Worm (Caenorhabditis elegans) whole organism, L2 larva: ENCODE measurements around the gene Y102A11A.2.
A peak's percentile ranks its signal among the peaks of the same experiment; 100 is the strongest.

ENCODE experiments used
- alr-1 ChIP-seq: fragments of 150-350 bp; optimal IDR thresholded peaks from 2 replicates; lab custom pipeline; 2014; ENCODE audit warnings: missing biosample characterization, missing genetic modification characterization
- aly-2 ChIP-seq: fragments of 150-350 bp; optimal IDR thresholded peaks from 2 replicates; lab custom pipeline; 2014; ENCODE audit warnings: missing biosample characterization, missing genetic modification characterization
- ama-1 ChIP-seq: fragments of 150-350 bp; optimal IDR thresholded peaks from 2 replicates; lab custom pipeline; 2018; ENCODE audit warnings: inconsistent platforms
- blmp-1 ChIP-seq: sonication (generic microtip); optimal IDR thresholded peaks from 2 replicates; lab custom pipeline; 2017; ENCODE audit warnings: missing genetic modification characterization, mild to moderate bottlenecking, missing compliant biosample characterization, antibody characterized with exemption, moderate library complexity; ENCODE audit not compliant: insufficient read depth
- ceh-16 ChIP-seq: fragments of 150-350 bp; optimal IDR thresholded peaks from 2 replicates; lab custom pipeline; 2014; ENCODE audit warnings: missing biosample characterization, missing genetic modification characterization
- dmd-4 ChIP-seq: sonication (generic microtip); optimal IDR thresholded peaks from 2 replicates; lab custom pipeline; 2017; ENCODE audit warnings: missing biosample characterization, missing genetic modification characterization
- egl-27 ChIP-seq: sonication (generic microtip); optimal IDR thresholded peaks from 3 replicates; lab custom pipeline; 2017; ENCODE audit warnings: missing biosample characterization, missing genetic modification reagents, missing genetic modification characterization
- elt-3 ChIP-seq: sonication (generic microtip); optimal IDR thresholded peaks from 2 replicates; lab custom pipeline; 2017; ENCODE audit warnings: missing biosample characterization, missing genetic modification characterization
- fos-1 ChIP-seq: fragments of 150-350 bp; optimal IDR thresholded peaks from 2 replicates; lab custom pipeline; 2014; ENCODE audit warnings: missing biosample characterization, missing genetic modification characterization
- gmeb-1 ChIP-seq: fragments of 150-350 bp; optimal IDR thresholded peaks from 2 replicates; lab custom pipeline; 2014; ENCODE audit warnings: missing biosample characterization, missing genetic modification characterization
- lin-11 ChIP-seq: fragments of 150-350 bp; sonication (generic microtip); optimal IDR thresholded peaks from 2 replicates; lab custom pipeline; 2014; ENCODE audit warnings: missing biosample characterization, missing genetic modification characterization, inconsistent platforms, mixed read lengths
- lin-13 ChIP-seq: fragments of 150-350 bp; optimal IDR thresholded peaks from 2 replicates; lab custom pipeline; 2014; ENCODE audit warnings: missing biosample characterization, missing genetic modification reagents, missing genetic modification characterization
- mab-5 ChIP-seq: fragments of 150-350 bp; optimal IDR thresholded peaks from 2 replicates; lab custom pipeline; 2014; ENCODE audit warnings: missing biosample characterization, missing genetic modification characterization
- mbf-1 ChIP-seq: sonication (generic microtip); optimal IDR thresholded peaks from 2 replicates; lab custom pipeline; 2017; ENCODE audit warnings: missing biosample characterization, missing genetic modification characterization
- nhr-11 ChIP-seq: fragments of 150-350 bp; optimal IDR thresholded peaks from 2 replicates; lab custom pipeline; 2014; ENCODE audit warnings: missing biosample characterization, missing genetic modification characterization
- nhr-129 ChIP-seq: fragments of 150-350 bp; optimal IDR thresholded peaks from 2 replicates; lab custom pipeline; 2014; ENCODE audit warnings: missing biosample characterization, missing genetic modification characterization
- nhr-21 ChIP-seq: fragments of 150-350 bp; optimal IDR thresholded peaks from 2 replicates; lab custom pipeline; 2014; ENCODE audit warnings: missing biosample characterization, missing genetic modification characterization
- nhr-237 ChIP-seq: fragments of 150-350 bp; optimal IDR thresholded peaks from 2 replicates; lab custom pipeline; 2014; ENCODE audit warnings: missing biosample characterization, missing genetic modification characterization
- nhr-25 ChIP-seq: fragments of 150-350 bp; sonication (generic microtip); optimal IDR thresholded peaks from 3 replicates; lab custom pipeline; 2014; ENCODE audit warnings: missing biosample characterization, missing genetic modification characterization
- nhr-6 ChIP-seq: fragments of 150-350 bp; optimal IDR thresholded peaks from 2 replicates; lab custom pipeline; 2014; ENCODE audit warnings: missing biosample characterization, missing genetic modification characterization
- nhr-77 ChIP-seq: fragments of 150-350 bp; optimal IDR thresholded peaks from 2 replicates; lab custom pipeline; 2014; ENCODE audit warnings: missing biosample characterization, missing genetic modification characterization
- sem-4 ChIP-seq: fragments of 150-350 bp; optimal IDR thresholded peaks from 2 replicates; lab custom pipeline; 2014; ENCODE audit warnings: missing biosample characterization, missing genetic modification reagents, missing genetic modification characterization
- sma-3 ChIP-seq: sonication (generic microtip); optimal IDR thresholded peaks from 2 replicates; lab custom pipeline; 2016; ENCODE audit warnings: missing genetic modification reagents, missing genetic modification characterization, missing compliant biosample characterization
- sma-9 ChIP-seq, 2 experiments: fragments of 150-350 bp in 1 of 2; sonication (generic microtip) in 1 of 2; optimal IDR thresholded peaks; 2 replicates each; lab custom pipeline; 2014 to 2016; ENCODE audit warnings: missing genetic modification characterization in 2 of 2, mild to moderate bottlenecking in 1 of 2, missing biosample characterization in 1 of 2, missing compliant biosample characterization in 1 of 2, missing genetic modification reagents in 1 of 2, moderate library complexity in 1 of 2
- snpc-4 ChIP-seq: fragments of 150-350 bp; optimal IDR thresholded peaks from 2 replicates; lab custom pipeline; 2014; ENCODE audit warnings: missing biosample characterization, missing genetic modification characterization
- unc-39 ChIP-seq: fragments of 150-350 bp; optimal IDR thresholded peaks from 2 replicates; lab custom pipeline; 2014; ENCODE audit warnings: missing biosample characterization, missing genetic modification characterization
- unc-62 ChIP-seq: fragments of 150-350 bp; optimal IDR thresholded peaks from 2 replicates; lab custom pipeline; 2014; ENCODE audit warnings: missing biosample characterization, missing genetic modification reagents, missing genetic modification characterization
- ztf-4 ChIP-seq: fragments of 150-350 bp; optimal IDR thresholded peaks from 2 replicates; lab custom pipeline; 2014; ENCODE audit warnings: missing biosample characterization, missing genetic modification characterization

The Y102A11A.2 gene

DNA sequence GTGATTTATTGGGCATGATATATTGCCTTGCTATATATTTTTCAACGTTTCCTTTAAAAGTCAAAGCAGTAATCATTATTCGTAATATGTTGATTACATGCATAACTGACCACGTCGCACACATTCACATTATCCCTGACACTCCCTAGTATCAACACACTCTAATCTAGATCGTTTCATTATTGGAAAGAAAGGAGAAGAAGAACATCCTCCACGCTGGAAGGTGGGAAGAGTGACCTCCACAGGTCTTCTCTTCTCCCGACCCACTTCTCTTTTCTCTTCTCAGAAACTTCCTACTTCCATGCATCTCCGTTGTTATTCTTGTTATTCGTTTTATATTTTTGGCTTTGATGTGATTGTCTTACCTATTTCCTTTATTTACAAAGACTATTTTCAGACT, 47.6 kb downstream of the Y102A11A.2 start, which contains the start of gene txdc-12.2:
TSS of gene txdc-12.2 (plus strand) at position 396 of the 400 bp plus-strand sequence.
- TF ChIP-seq blmp-1 (no peak), elt-3 (tag; lab: Kevin White, UChicago) (no peak), fos-1 (tag; lab: Kevin White, UChicago) (peak; percentile 1), nhr-6 (tag; lab: Kevin White, UChicago) (no peak)

DNA sequence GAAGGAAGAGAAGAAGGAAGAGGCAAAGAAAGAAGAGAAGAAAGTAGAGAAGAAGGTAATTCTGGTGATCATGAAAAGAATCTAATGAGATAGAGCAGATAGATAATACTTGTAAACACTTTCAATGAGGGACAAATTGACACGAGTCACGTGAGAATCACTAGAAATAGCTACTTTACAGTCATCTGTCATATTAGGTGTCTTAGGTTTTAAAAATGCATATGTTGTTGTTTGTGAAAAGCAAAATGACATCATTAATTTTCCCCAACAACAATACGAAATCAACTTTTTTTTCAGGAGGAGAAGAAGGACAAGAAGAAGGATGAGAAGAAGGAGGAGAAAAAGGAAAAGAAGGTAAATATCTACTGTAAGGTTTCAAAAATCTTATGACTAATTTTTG, 48.7 kb downstream of the Y102A11A.2 start:
- TF ChIP-seq ama-1: no peak
- TF ChIP-seq nhr-25 (tag; lab: Kevin White, UChicago): peak; percentile 27
- TF ChIP-seq nhr-129 (tag; lab: Kevin White, UChicago): peak; percentile 26
- peak; percentile 13 for TF ChIP-seq sma-9 (GFP tag; optimal IDR thresholded peaks at IDR 0.05; lab: Kevin White, UChicago)
- no peak for TF ChIP-seq sma-9 (tag; optimal IDR thresholded peaks at IDR 0.05; lab: Kevin White, UChicago)
- no peak for TF ChIP-seq alr-1 (tag; lab: Kevin White, UChicago)

- TF ChIP-seq aly-2 (tag; lab: Kevin White, UChicago) (no peak), lin-13 (no peak), nhr-25 (tag; lab: Kevin White, UChicago) (no peak), ceh-16 (tag; lab: Kevin White, UChicago) (no peak), ztf-4 (no peak), sma-3 (GFP tag; lab: Kevin White, UChicago) (no peak), dmd-4 (tag; lab: Kevin White, UChicago) (no peak), unc-62 (GFP tag; lab: Kevin White, UChicago) (no peak), unc-39 (tag; lab: Kevin White, UChicago) (no peak), sma-9 (GFP tag; optimal IDR thresholded peaks at IDR 0.05; lab: Kevin White, UChicago) (no peak), sma-9 (tag; optimal IDR thresholded peaks at IDR 0.05; lab: Kevin White, UChicago) (no peak), snpc-4 (no peak)
Observed at ce11 chrX:2078822-2079221, 52.4 kb downstream of the Y102A11A.2 start.

- TF ChIP-seq nhr-237: no peak
- no peak for TF ChIP-seq sma-9 (GFP tag; optimal IDR thresholded peaks at IDR 0.05; lab: Kevin White, UChicago)
- TF ChIP-seq sma-9 (tag; optimal IDR thresholded peaks at IDR 0.05; lab: Kevin White, UChicago): no peak
- TF ChIP-seq mbf-1 (tag; lab: Kevin White, UChicago): no peak
- TF ChIP-seq nhr-11 (tag; lab: Kevin White, UChicago): no peak
- TF ChIP-seq nhr-21 (tag; lab: Kevin White, UChicago): no peak
- no peak for TF ChIP-seq mab-5 (tag; lab: Kevin White, UChicago)
- TF ChIP-seq gmeb-1 (tag; lab: Kevin White, UChicago): no peak
- TF ChIP-seq lin-13: no peak
- no peak for TF ChIP-seq lin-11 (tag; lab: Kevin White, UChicago)
- TF ChIP-seq ama-1: no peak
- no peak for TF ChIP-seq nhr-77 (tag; lab: Kevin White, UChicago)
- TF ChIP-seq egl-27: no peak
- no peak for TF ChIP-seq fos-1 (tag; lab: Kevin White, UChicago)
- TF ChIP-seq sem-4 (tag; lab: Kevin White, UChicago): no peak
- TF ChIP-seq, all 48 proteins: peak for 0
Observed at ce11 chrX:2079536-2079935, 53.1 kb downstream of the Y102A11A.2 start, which contains the start of gene F49H12.4. TSS of gene F49H12.4 (plus strand) at chrX:2079836.
